Worm (Caenorhabditis elegans) whole organism, L2 larva: ENCODE measurements around the gene ndx-9.

Experiments used
- C34F6.9 ChIP-seq: fragments of 150-350 bp; optimal IDR thresholded peaks from 2 replicates; lab custom pipeline; 2014; ENCODE audit warnings: missing biosample characterization, missing genetic modification characterization
- ZK546.5 ChIP-seq: sonication (generic microtip); optimal IDR thresholded peaks from 2 replicates; lab custom pipeline; 2017; ENCODE audit warnings: missing biosample characterization, missing genetic modification characterization
- alr-1 ChIP-seq: fragments of 150-350 bp; optimal IDR thresholded peaks from 2 replicates; lab custom pipeline; 2014; ENCODE audit warnings: missing biosample characterization, missing genetic modification characterization
- aly-2 ChIP-seq: fragments of 150-350 bp; optimal IDR thresholded peaks from 2 replicates; lab custom pipeline; 2014; ENCODE audit warnings: missing biosample characterization, missing genetic modification characterization
- ama-1 ChIP-seq: fragments of 150-350 bp; optimal IDR thresholded peaks from 2 replicates; lab custom pipeline; 2018; ENCODE audit warnings: inconsistent platforms
- ceh-16 ChIP-seq: fragments of 150-350 bp; optimal IDR thresholded peaks from 2 replicates; lab custom pipeline; 2014; ENCODE audit warnings: missing biosample characterization, missing genetic modification characterization
- ceh-82 ChIP-seq: fragments of 150-350 bp; optimal IDR thresholded peaks from 2 replicates; lab custom pipeline; 2014; ENCODE audit warnings: missing biosample characterization, missing genetic modification characterization
- crh-2 ChIP-seq: sonication (generic microtip); optimal IDR thresholded peaks from 2 replicates; lab custom pipeline; 2017; ENCODE audit warnings: missing biosample characterization, missing genetic modification characterization
- dmd-4 ChIP-seq: sonication (generic microtip); optimal IDR thresholded peaks from 2 replicates; lab custom pipeline; 2017; ENCODE audit warnings: missing biosample characterization, missing genetic modification characterization
- egl-27 ChIP-seq: sonication (generic microtip); optimal IDR thresholded peaks from 3 replicates; lab custom pipeline; 2017; ENCODE audit warnings: missing biosample characterization, missing genetic modification reagents, missing genetic modification characterization
- elt-3 ChIP-seq: sonication (generic microtip); optimal IDR thresholded peaks from 2 replicates; lab custom pipeline; 2017; ENCODE audit warnings: missing biosample characterization, missing genetic modification characterization
- fos-1 ChIP-seq: fragments of 150-350 bp; optimal IDR thresholded peaks from 2 replicates; lab custom pipeline; 2014; ENCODE audit warnings: missing biosample characterization, missing genetic modification characterization
- gmeb-1 ChIP-seq: fragments of 150-350 bp; optimal IDR thresholded peaks from 2 replicates; lab custom pipeline; 2014; ENCODE audit warnings: missing biosample characterization, missing genetic modification characterization
- lin-13 ChIP-seq: fragments of 150-350 bp; optimal IDR thresholded peaks from 2 replicates; lab custom pipeline; 2014; ENCODE audit warnings: missing biosample characterization, missing genetic modification reagents, missing genetic modification characterization
- lsy-2 ChIP-seq, 2 experiments: fragments of 150-350 bp in 1 of 2; sonication (generic microtip) in 1 of 2; optimal IDR thresholded peaks; 2 replicates each; lab custom pipeline; 2014 to 2017; ENCODE audit warnings: missing biosample characterization in 2 of 2, missing genetic modification characterization in 2 of 2
- mab-5 ChIP-seq: fragments of 150-350 bp; optimal IDR thresholded peaks from 2 replicates; lab custom pipeline; 2014; ENCODE audit warnings: missing biosample characterization, missing genetic modification characterization
- nhr-11 ChIP-seq: fragments of 150-350 bp; optimal IDR thresholded peaks from 2 replicates; lab custom pipeline; 2014; ENCODE audit warnings: missing biosample characterization, missing genetic modification characterization
- nhr-12 ChIP-seq: fragments of 150-350 bp; optimal IDR thresholded peaks from 2 replicates; lab custom pipeline; 2014; ENCODE audit warnings: missing biosample characterization, missing genetic modification characterization
- nhr-129 ChIP-seq: fragments of 150-350 bp; optimal IDR thresholded peaks from 2 replicates; lab custom pipeline; 2014; ENCODE audit warnings: missing biosample characterization, missing genetic modification characterization
- nhr-25 ChIP-seq: fragments of 150-350 bp; sonication (generic microtip); optimal IDR thresholded peaks from 3 replicates; lab custom pipeline; 2014; ENCODE audit warnings: missing biosample characterization, missing genetic modification characterization
- nhr-6 ChIP-seq: fragments of 150-350 bp; optimal IDR thresholded peaks from 2 replicates; lab custom pipeline; 2014; ENCODE audit warnings: missing biosample characterization, missing genetic modification characterization
- nhr-77 ChIP-seq: fragments of 150-350 bp; optimal IDR thresholded peaks from 2 replicates; lab custom pipeline; 2014; ENCODE audit warnings: missing biosample characterization, missing genetic modification characterization
- peb-1 ChIP-seq: fragments of 150-350 bp; optimal IDR thresholded peaks from 2 replicates; lab custom pipeline; 2014; ENCODE audit warnings: missing biosample characterization, missing genetic modification characterization
- sem-4 ChIP-seq: fragments of 150-350 bp; optimal IDR thresholded peaks from 2 replicates; lab custom pipeline; 2014; ENCODE audit warnings: missing biosample characterization, missing genetic modification reagents, missing genetic modification characterization
- sma-3 ChIP-seq: sonication (generic microtip); optimal IDR thresholded peaks from 2 replicates; lab custom pipeline; 2016; ENCODE audit warnings: missing genetic modification reagents, missing genetic modification characterization, missing compliant biosample characterization
- sma-9 ChIP-seq, 2 experiments: fragments of 150-350 bp in 1 of 2; sonication (generic microtip) in 1 of 2; optimal IDR thresholded peaks; 2 replicates each; lab custom pipeline; 2014 to 2016; ENCODE audit warnings: missing genetic modification characterization in 2 of 2, mild to moderate bottlenecking in 1 of 2, missing biosample characterization in 1 of 2, missing compliant biosample characterization in 1 of 2, missing genetic modification reagents in 1 of 2, moderate library complexity in 1 of 2
- snpc-4 ChIP-seq: fragments of 150-350 bp; optimal IDR thresholded peaks from 2 replicates; lab custom pipeline; 2014; ENCODE audit warnings: missing biosample characterization, missing genetic modification characterization
- unc-39 ChIP-seq: fragments of 150-350 bp; optimal IDR thresholded peaks from 2 replicates; lab custom pipeline; 2014; ENCODE audit warnings: missing biosample characterization, missing genetic modification characterization
- unc-55 ChIP-seq: fragments of 150-350 bp; sonication (generic microtip); optimal IDR thresholded peaks from 3 replicates; lab custom pipeline; 2014; ENCODE audit warnings: missing biosample characterization, missing genetic modification reagents, missing genetic modification characterization
- unc-62 ChIP-seq: fragments of 150-350 bp; optimal IDR thresholded peaks from 2 replicates; lab custom pipeline; 2014; ENCODE audit warnings: missing biosample characterization, missing genetic modification reagents, missing genetic modification characterization
- ztf-1 ChIP-seq: fragments of 200-800 bp; sonication (Bioruptor generic); conservative IDR thresholded peaks from 2 replicates; pipeline ENCODE4 v1.3.6; 2022; ENCODE audit warnings: missing genetic modification characterization, missing compliant biosample characterization
- ztf-4 ChIP-seq: fragments of 150-350 bp; optimal IDR thresholded peaks from 2 replicates; lab custom pipeline; 2014; ENCODE audit warnings: missing biosample characterization, missing genetic modification characterization

Gene ndx-9

DNA sequence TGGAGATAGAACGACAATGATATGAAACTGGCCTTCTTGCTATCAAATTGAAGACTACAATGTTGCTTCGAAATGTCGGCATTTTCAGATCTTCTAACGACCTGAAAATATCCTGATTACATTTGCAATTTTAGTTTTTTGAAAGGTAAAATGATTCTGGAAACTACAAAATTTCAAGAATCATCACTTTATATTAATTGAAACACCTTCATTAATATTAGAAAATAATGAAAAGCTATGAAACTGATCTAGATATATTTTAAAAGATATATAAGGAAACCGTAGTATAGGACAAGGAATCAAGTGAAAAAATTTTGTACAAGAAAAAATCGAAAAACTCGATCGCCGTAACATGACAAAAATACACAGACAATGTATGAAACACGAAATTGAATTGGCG lies at the start of gene ndx-9:
Gene ndx-9, minus strand, starts transcription at position 101 of the 400 bp plus-strand sequence.
- TF ChIP-seq mab-5 (tag; lab: Kevin White, UChicago) = no peak
- no peak for TF ChIP-seq lin-13
- no peak for TF ChIP-seq ztf-1 (GFP tag; lab: Robert Waterston, UW)

ce11 chrIV:11053652-11054317 lies 42.0 kb upstream of the ndx-9 start, which contains the start of the genes F36H1.12 and lin-3:
Gene F36H1.12, minus strand, starts transcription at chrIV:11053702.
Gene lin-3, plus strand, starts transcription at chrIV:11054308.
- TF ChIP-seq C34F6.9 = no peak
- TF ChIP-seq ztf-4 (tag; lab: Kevin White, UChicago) = no peak
- no peak for TF ChIP-seq nhr-77
- TF ChIP-seq unc-55 = no peak
- no peak for TF ChIP-seq nhr-6 (tag; lab: Kevin White, UChicago)
- no peak for TF ChIP-seq dmd-4 (tag; lab: Kevin White, UChicago)
- TF ChIP-seq sma-3 (GFP tag; lab: Kevin White, UChicago) = no peak
- no peak for TF ChIP-seq lin-13
- no peak for TF ChIP-seq nhr-11 (tag; lab: Kevin White, UChicago)

ce11 chrIV:11051963-11052362 lies 40.1 kb upstream of the ndx-9 start:
- TF ChIP-seq sem-4 (tag; lab: Kevin White, UChicago) = no peak
- no peak for TF ChIP-seq unc-39 (tag; lab: Kevin White, UChicago)
- TF ChIP-seq peb-1 (tag; lab: Kevin White, UChicago) = no peak
- no peak for TF ChIP-seq crh-2 (tag; lab: Kevin White, UChicago)
- no peak for TF ChIP-seq fos-1 (tag; lab: Kevin White, UChicago)
- no peak for TF ChIP-seq ceh-16 (tag; lab: Kevin White, UChicago)
- no peak for TF ChIP-seq unc-62
- TF ChIP-seq sma-3 (GFP tag; lab: Kevin White, UChicago) = no peak
- no peak for TF ChIP-seq ceh-82 (tag; lab: Kevin White, UChicago)
- TF ChIP-seq ZK546.5 (tag; lab: Kevin White, UChicago) = no peak
- TF ChIP-seq gmeb-1 = no peak
- no peak for TF ChIP-seq ama-1 (lab: Kevin White, UChicago)
- TF ChIP-seq lsy-2 (tag; optimal IDR thresholded peaks at IDR 0.05; lab: Kevin White, UChicago) = no peak
- TF ChIP-seq lin-13 = no peak

ce11 chrIV:11049806-11050205 lies 38.0 kb upstream of the ndx-9 start, which contains the start of gene F36H1.3:
Gene F36H1.3, plus strand, starts transcription at chrIV:11050128.
- TF ChIP-seq egl-27 (tag; lab: Kevin White, UChicago) = no peak
- TF ChIP-seq nhr-25 (tag; lab: Kevin White, UChicago) = no peak
- no peak for TF ChIP-seq nhr-12 (tag; lab: Kevin White, UChicago)
- TF ChIP-seq ceh-82 (tag; lab: Kevin White, UChicago) = no peak
- no peak for TF ChIP-seq nhr-6 (tag; lab: Kevin White, UChicago)
- TF ChIP-seq, all 48 proteins: peak for 0

- TF ChIP-seq alr-1 (no peak), nhr-129 (no peak), elt-3 (no peak)
- TF ChIP-seq, all 48 proteins: peak for 0
Measured at ce11 chrIV:11048871-11049270, 37.1 kb upstream of the ndx-9 start, which contains the start of gene F36H1.11. Gene F36H1.11, plus strand, starts transcription at chrIV:11049171.

- TF ChIP-seq sma-3 (GFP tag; lab: Kevin White, UChicago) (no peak), unc-39 (tag; lab: Kevin White, UChicago) (no peak), alr-1 (no peak), unc-62 (no peak), mab-5 (tag; lab: Kevin White, UChicago) (no peak), elt-3 (no peak), sma-9 (GFP tag; optimal IDR thresholded peaks at IDR 0.05; lab: Kevin White, UChicago) (no peak), sma-9 (tag; optimal IDR thresholded peaks at IDR 0.05; lab: Kevin White, UChicago) (no peak), egl-27 (tag; lab: Kevin White, UChicago) (no peak), aly-2 (tag; lab: Kevin White, UChicago) (no peak), unc-55 (no peak), nhr-77 (no peak), snpc-4 (no peak), ZK546.5 (tag; lab: Kevin White, UChicago) (no peak), fos-1 (tag; lab: Kevin White, UChicago) (no peak)
Measured at ce11 chrIV:11044377-11044776, 32.6 kb upstream of the ndx-9 start.
